Worm (Caenorhabditis elegans) whole organism, L4 larva: ENCODE results near the gene C10G8.8.

Experiments
- lsy-2 ChIP-seq, 2 experiments: fragments of 150-350 bp in 1 of 2; sonication (generic microtip) in 1 of 2; optimal IDR thresholded peaks; 2 replicates each; lab custom pipeline; 2014 to 2017; ENCODE audit warnings: missing biosample characterization in 2 of 2, missing genetic modification characterization in 2 of 2
- nhr-10 ChIP-seq: fragments of 150-350 bp; optimal IDR thresholded peaks from 2 replicates; lab custom pipeline; 2014; ENCODE audit warnings: missing biosample characterization, missing genetic modification characterization
- nhr-237 ChIP-seq: sonication (generic microtip); optimal IDR thresholded peaks from 2 replicates; lab custom pipeline; 2017; ENCODE audit warnings: missing biosample characterization, missing genetic modification characterization
- nhr-41 ChIP-seq: fragments of 200-800 bp; sonication (Bioruptor generic); IDR thresholded peaks from 2 replicates; pipeline ENCODE4 v1.3.6; 2022; ENCODE audit warnings: missing genetic modification reagents, missing genetic modification characterization, missing compliant biosample characterization

- TF ChIP-seq nhr-41 (GFP tag; lab: Robert Waterston, UW) (no peak), nhr-10 (tag; lab: Kevin White, UChicago) (no peak), nhr-237 (tag; lab: Kevin White, UChicago) (no peak), lsy-2 (tag; optimal IDR thresholded peaks at IDR 0.05; lab: Kevin White, UChicago) (no peak)
Observed at ce11 chrV:5297740-5298139, 30.5 kb downstream of the C10G8.8 start.
